Worm (Caenorhabditis elegans) whole organism, L1 larva: ENCODE results near the gene sfxn-1.5.
A peak's percentile ranks its signal among the peaks of the same experiment; 100 is the strongest.

Source experiments
- C16A3.4 ChIP-seq: fragments of 150-350 bp; optimal IDR thresholded peaks from 2 replicates; lab custom pipeline; 2014; ENCODE audit warnings: missing biosample characterization, missing genetic modification characterization
- F16B12.6 ChIP-seq: fragments of 150-350 bp; optimal IDR thresholded peaks from 2 replicates; lab custom pipeline; 2014; ENCODE audit warnings: missing biosample characterization, missing genetic modification characterization
- aha-1 ChIP-seq: fragments of 150-350 bp; optimal IDR thresholded peaks from 2 replicates; lab custom pipeline; 2014; ENCODE audit warnings: missing biosample characterization, missing genetic modification characterization
- alr-1 ChIP-seq: fragments of 200-800 bp; sonication (Bioruptor generic); optimal IDR thresholded peaks from 2 replicates; lab custom pipeline; 2018; ENCODE audit warnings: borderline replicate concordance, mild to moderate bottlenecking, missing genetic modification characterization, missing compliant biosample characterization
- ama-1 ChIP-seq: fragments of 150-350 bp; optimal IDR thresholded peaks from 2 replicates; lab custom pipeline; 2014
- ceh-82 ChIP-seq, 3 experiments: fragments of 150-350 bp in 1 of 3; sonication (generic microtip) in 2 of 3; optimal IDR thresholded peaks; 2 replicates each; lab custom pipeline; 2014 to 2017; ENCODE audit warnings: missing biosample characterization in 3 of 3, missing genetic modification characterization in 3 of 3
- ceh-88 ChIP-seq: fragments of 200-800 bp; sonication (Bioruptor generic); IDR thresholded peaks from 2 replicates; pipeline ENCODE4 v1.3.6; 2022; ENCODE audit warnings: missing genetic modification characterization, missing compliant biosample characterization
- ceh-90 ChIP-seq: sonication (generic microtip); optimal IDR thresholded peaks from 2 replicates; lab custom pipeline; 2016; ENCODE audit warnings: missing genetic modification characterization, missing compliant biosample characterization
- dpl-1 ChIP-seq, 3 experiments: fragments of 150-350 bp in 2 of 3; sonication (generic microtip) in 1 of 3; optimal IDR thresholded peaks; 2 replicates each; lab custom pipeline; 2014 to 2017; ENCODE audit warnings: missing biosample characterization in 3 of 3, missing genetic modification characterization in 3 of 3, missing genetic modification reagents in 3 of 3
- dsc-1 ChIP-seq: sonication (generic microtip); optimal IDR thresholded peaks from 2 replicates; lab custom pipeline; 2016; ENCODE audit warnings: mild to moderate bottlenecking, missing genetic modification characterization, missing compliant biosample characterization
- egl-27 ChIP-seq, 2 experiments: fragments of 150-350 bp in 1 of 2; sonication (generic microtip); optimal IDR thresholded peaks; 3 replicates each; lab custom pipeline; 2017 to 2018; ENCODE audit warnings: missing biosample characterization in 2 of 2, missing genetic modification characterization in 2 of 2, missing genetic modification reagents in 2 of 2
- elt-2 ChIP-seq: sonication (generic microtip); optimal IDR thresholded peaks from 2 replicates; lab custom pipeline; 2016; ENCODE audit warnings: missing genetic modification characterization, mild to moderate bottlenecking, inconsistent platforms, missing compliant biosample characterization, missing genetic modification reagents
- fkh-8 ChIP-seq: sonication (generic microtip); optimal IDR thresholded peaks from 2 replicates; lab custom pipeline; 2016; ENCODE audit warnings: mild to moderate bottlenecking, missing genetic modification characterization, missing compliant biosample characterization
- fos-1 ChIP-seq: fragments of 150-350 bp; optimal IDR thresholded peaks from 2 replicates; lab custom pipeline; 2014; ENCODE audit warnings: missing biosample characterization, missing genetic modification characterization
- grh-1 ChIP-seq: fragments of 200-800 bp; sonication (Bioruptor generic); IDR thresholded peaks from 2 replicates; pipeline ENCODE4 v1.3.6; 2022; ENCODE audit warnings: missing genetic modification reagents, missing genetic modification characterization, missing compliant biosample characterization
- hlh-4 ChIP-seq: sonication (generic microtip); optimal IDR thresholded peaks from 2 replicates; lab custom pipeline; 2016; ENCODE audit warnings: mild to moderate bottlenecking, missing genetic modification characterization, missing compliant biosample characterization
- irx-1 ChIP-seq: sonication (generic microtip); optimal IDR thresholded peaks from 2 replicates; lab custom pipeline; 2016; ENCODE audit warnings: missing genetic modification characterization, missing compliant biosample characterization
- isw-1 ChIP-seq: fragments of 200-800 bp; sonication (Bioruptor generic); IDR thresholded peaks from 2 replicates; pipeline ENCODE4 v1.3.6; 2022; ENCODE audit warnings: missing genetic modification characterization, missing compliant biosample characterization
- jun-1 ChIP-seq: fragments of 150-350 bp; optimal IDR thresholded peaks from 2 replicates; lab custom pipeline; 2014; ENCODE audit warnings: missing biosample characterization, missing genetic modification reagents, missing genetic modification characterization
- lin-14 ChIP-seq: fragments of 200-800 bp; sonication (Bioruptor generic); optimal IDR thresholded peaks from 2 replicates; lab custom pipeline; 2018; ENCODE audit warnings: mild to moderate bottlenecking, missing genetic modification characterization, moderate library complexity, missing compliant biosample characterization
- lin-15B ChIP-seq: fragments of 150-350 bp; sonication (generic microtip); optimal IDR thresholded peaks from 3 replicates; lab custom pipeline; 2014; ENCODE audit warnings: missing biosample characterization, missing genetic modification characterization
- lin-35 ChIP-seq, 2 experiments: fragments of 150-350 bp; optimal IDR thresholded peaks; 2 replicates each; lab custom pipeline; 2014; ENCODE audit warnings: missing biosample characterization in 2 of 2, missing genetic modification characterization in 2 of 2, missing genetic modification reagents in 2 of 2
- lin-39 ChIP-seq: fragments of 150-350 bp; optimal IDR thresholded peaks from 2 replicates; lab custom pipeline; 2014; ENCODE audit warnings: missing biosample characterization, missing genetic modification reagents, missing genetic modification characterization
- lsy-2 ChIP-seq, 2 experiments: fragments of 150-350 bp; optimal IDR thresholded peaks; 2 replicates each; lab custom pipeline; 2014; ENCODE audit warnings: missing biosample characterization in 2 of 2, missing genetic modification characterization in 2 of 2
- mdl-1 ChIP-seq, 2 experiments: fragments of 150-350 bp; optimal IDR thresholded peaks; 2 replicates each; lab custom pipeline; 2014 to 2017; ENCODE audit warnings: missing biosample characterization in 2 of 2, missing genetic modification characterization in 2 of 2, inconsistent platforms in 1 of 2
- mef-2 ChIP-seq: fragments of 150-350 bp; optimal IDR thresholded peaks from 2 replicates; lab custom pipeline; 2014; ENCODE audit warnings: missing biosample characterization, missing genetic modification characterization
- mep-1 ChIP-seq: fragments of 150-350 bp; optimal IDR thresholded peaks from 2 replicates; lab custom pipeline; 2014; ENCODE audit warnings: missing biosample characterization, missing genetic modification characterization
- nhr-12 ChIP-seq: sonication (generic microtip); optimal IDR thresholded peaks from 2 replicates; lab custom pipeline; 2017; ENCODE audit warnings: missing biosample characterization, missing genetic modification characterization
- nhr-19 ChIP-seq: fragments of 200-800 bp; sonication (Bioruptor generic); conservative IDR thresholded peaks from 2 replicates; pipeline ENCODE4 v1.3.6; 2022; ENCODE audit warnings: missing genetic modification characterization, missing compliant biosample characterization
- nhr-20 ChIP-seq: sonication (generic microtip); optimal IDR thresholded peaks from 2 replicates; lab custom pipeline; 2016; ENCODE audit warnings: mild to moderate bottlenecking, missing genetic modification characterization, missing compliant biosample characterization
- nhr-71 ChIP-seq: sonication (generic microtip); optimal IDR thresholded peaks from 2 replicates; lab custom pipeline; 2016; ENCODE audit warnings: mild to moderate bottlenecking, missing genetic modification characterization, moderate library complexity, missing compliant biosample characterization
- nhr-76 ChIP-seq: sonication (generic microtip); optimal IDR thresholded peaks from 2 replicates; lab custom pipeline; 2017; ENCODE audit warnings: missing biosample characterization, missing genetic modification characterization
- nhr-77 ChIP-seq: fragments of 150-350 bp; optimal IDR thresholded peaks from 2 replicates; lab custom pipeline; 2014; ENCODE audit warnings: missing biosample characterization, missing genetic modification characterization
- nhr-84 ChIP-seq: sonication (generic microtip); optimal IDR thresholded peaks from 2 replicates; lab custom pipeline; 2017; ENCODE audit warnings: missing biosample characterization, missing genetic modification characterization
- nhr-85 ChIP-seq: sonication (generic microtip); peaks from one replicate; lab custom pipeline; 2016; ENCODE audit warnings: missing genetic modification characterization, inconsistent platforms, missing compliant biosample characterization
- nhr-90 ChIP-seq: sonication (generic microtip); optimal IDR thresholded peaks from 2 replicates; lab custom pipeline; 2016; ENCODE audit warnings: mild to moderate bottlenecking, missing genetic modification characterization, missing compliant biosample characterization; ENCODE audit not compliant: poor library complexity
- pag-3 ChIP-seq: sonication (generic microtip); optimal IDR thresholded peaks from 2 replicates; lab custom pipeline; 2017; ENCODE audit warnings: missing genetic modification characterization, mild to moderate bottlenecking, missing compliant biosample characterization, antibody characterized with exemption, borderline replicate concordance; ENCODE audit not compliant: insufficient read depth
- rnt-1 ChIP-seq: sonication (generic microtip); optimal IDR thresholded peaks from 2 replicates; lab custom pipeline; 2016; ENCODE audit warnings: mild to moderate bottlenecking, missing genetic modification characterization, moderate library complexity, missing compliant biosample characterization
- skn-1 ChIP-seq: fragments of 150-350 bp; optimal IDR thresholded peaks from 2 replicates; lab custom pipeline; 2014; ENCODE audit warnings: missing biosample characterization, missing genetic modification characterization
- snpc-4 ChIP-seq: fragments of 150-350 bp; optimal IDR thresholded peaks from 2 replicates; lab custom pipeline; 2014; ENCODE audit warnings: missing biosample characterization, missing genetic modification characterization
- snu-23 ChIP-seq: sonication (generic microtip); optimal IDR thresholded peaks from 2 replicates; lab custom pipeline; 2016; ENCODE audit warnings: missing genetic modification characterization, missing compliant biosample characterization
- sptf-1 ChIP-seq: fragments of 150-350 bp; optimal IDR thresholded peaks from 2 replicates; lab custom pipeline; 2014; ENCODE audit warnings: missing biosample characterization, missing genetic modification characterization
- sup-37 ChIP-seq: fragments of 200-800 bp; sonication (Bioruptor generic); optimal IDR thresholded peaks from 2 replicates; lab custom pipeline; 2018; ENCODE audit warnings: mild to moderate bottlenecking, missing genetic modification characterization, missing compliant biosample characterization
- swsn-7 ChIP-seq: sonication (generic microtip); optimal IDR thresholded peaks from 2 replicates; lab custom pipeline; 2016; ENCODE audit warnings: missing genetic modification characterization, missing compliant biosample characterization
- tbx-2 ChIP-seq: sonication (generic microtip); optimal IDR thresholded peaks from 2 replicates; lab custom pipeline; 2016; ENCODE audit warnings: missing genetic modification characterization, missing compliant biosample characterization
- unc-130 ChIP-seq: fragments of 150-350 bp; optimal IDR thresholded peaks from 2 replicates; lab custom pipeline; 2017; ENCODE audit warnings: missing biosample characterization, missing genetic modification characterization, inconsistent platforms
- unc-62 ChIP-seq: fragments of 150-350 bp; optimal IDR thresholded peaks from 2 replicates; lab custom pipeline; 2014; ENCODE audit warnings: missing biosample characterization, missing genetic modification reagents, missing genetic modification characterization
- unc-86 ChIP-seq: sonication (generic microtip); optimal IDR thresholded peaks from 2 replicates; lab custom pipeline; 2016; ENCODE audit warnings: missing genetic modification characterization, missing compliant biosample characterization
- xbp-1 ChIP-seq: sonication (generic microtip); optimal IDR thresholded peaks from 2 replicates; lab custom pipeline; 2016; ENCODE audit warnings: missing genetic modification characterization, missing compliant biosample characterization
- zag-1 ChIP-seq: fragments of 150-350 bp; optimal IDR thresholded peaks from 2 replicates; lab custom pipeline; 2014; ENCODE audit warnings: missing biosample characterization, missing genetic modification characterization
- ztf-11 ChIP-seq, 2 experiments: sonication (generic microtip); optimal IDR thresholded peaks; 2 replicates each; lab custom pipeline; 2016 to 2017; ENCODE audit warnings: missing genetic modification characterization in 2 of 2, missing biosample characterization in 1 of 2, missing compliant biosample characterization in 1 of 2

Gene sfxn-1.5

ce11 chrX:11658331-11658730, 3.1 kb downstream of the sfxn-1.5 start, which contains the start of gene T04F8.3:
T04F8.3 (plus strand) TSS chrX:11658631.
- TF ChIP-seq ceh-88 (GFP tag; lab: Robert Waterston, UW) = no peak
- no peak for TF ChIP-seq nhr-20 (tag; lab: Kevin White, UChicago)
- no peak for TF ChIP-seq ama-1 (lab: Kevin White, UChicago)
- TF ChIP-seq unc-62 (GFP tag; lab: Kevin White, UChicago) = no peak
- no peak for TF ChIP-seq snu-23 (GFP tag; lab: Kevin White, UChicago)
- no peak for TF ChIP-seq fkh-8
- TF ChIP-seq pag-3 = no peak
- TF ChIP-seq grh-1 (GFP tag; lab: Robert Waterston, UW) = no peak
- no peak for TF ChIP-seq egl-27 (tag; optimal IDR thresholded peaks at IDR 0.05; lab: Kevin White, UChicago)
- TF ChIP-seq lsy-2 (tag; optimal IDR thresholded peaks at IDR 0.05; lab: Kevin White, UChicago) = no peak
- TF ChIP-seq nhr-84 (tag; lab: Kevin White, UChicago) = no peak
- TF ChIP-seq lin-39 (tag; lab: Kevin White, UChicago) = no peak
- TF ChIP-seq unc-86 (tag; lab: Kevin White, UChicago) = no peak
- TF ChIP-seq zag-1 (tag; lab: Kevin White, UChicago) = no peak
- no peak for TF ChIP-seq aha-1
- TF ChIP-seq, all 84 proteins: peak for 0

- TF ChIP-seq nhr-12 (tag; lab: Kevin White, UChicago) (no peak), mep-1 (peak; percentile 85), fos-1 (tag; lab: Kevin White, UChicago) (peak; percentile 30), alr-1 (no peak), nhr-19 (GFP tag; lab: Robert Waterston, UW) (peak; percentile 29), tbx-2 (tag; lab: Kevin White, UChicago) (peak; percentile 65), unc-130 (tag; lab: Kevin White, UChicago) (peak; percentile 62), lsy-2 (tag; optimal IDR thresholded peaks at IDR 0.05; lab: Kevin White, UChicago) (peak; percentile 41 to 70), dsc-1 (peak; percentile 57), mdl-1 (tag; optimal IDR thresholded peaks at IDR 0.05; lab: Kevin White, UChicago) (peak in 1 of 2 experiments; percentile 58), elt-2 (tag; lab: Kevin White, UChicago) (peak; percentile 28), lin-15B (tag; lab: Kevin White, UChicago) (peak; percentile 32), skn-1 (tag; lab: Kevin White, UChicago) (peak; percentile 50), nhr-85 (peak; percentile 79), sup-37 (no peak), rnt-1 (tag; lab: Kevin White, UChicago) (peak; percentile 52), nhr-71 (tag; lab: Kevin White, UChicago) (peak; percentile 72), hlh-4 (no peak), ceh-90 (tag; lab: Kevin White, UChicago) (no peak), jun-1 (tag; lab: Kevin White, UChicago) (peak; percentile 51), snu-23 (GFP tag; lab: Kevin White, UChicago) (peak; percentile 76), xbp-1 (peak; percentile 55), nhr-90 (tag; lab: Kevin White, UChicago) (peak; percentile 24), irx-1 (tag; lab: Kevin White, UChicago) (no peak), lin-14 (GFP tag; lab: Kevin White, UChicago) (peak; percentile 80), C16A3.4 (peak; percentile 88), ceh-82 (tag; optimal IDR thresholded peaks at IDR 0.05; lab: Kevin White, UChicago) (peak in 1 of 3 experiments; percentile 40), swsn-7 (peak; percentile 65), isw-1 (peak; percentile 17; the same call in 1 of the 2 replicates), nhr-76 (tag; lab: Kevin White, UChicago) (no peak), unc-86 (tag; lab: Kevin White, UChicago) (no peak), ztf-11 (tag; optimal IDR thresholded peaks at IDR 0.05; lab: Kevin White, UChicago) (no peak), mef-2 (tag; lab: Kevin White, UChicago) (no peak), F16B12.6 (peak; percentile 26), sptf-1 (tag; lab: Kevin White, UChicago) (no peak), lin-35 (GFP tag; optimal IDR thresholded peaks at IDR 0.05; lab: Kevin White, UChicago) (peak; percentile 54 to 59), nhr-20 (tag; lab: Kevin White, UChicago) (peak; percentile 82), dpl-1 (GFP tag; optimal IDR thresholded peaks at IDR 0.05; lab: Kevin White, UChicago) (peak; percentile 6 to 40 (median 11)), nhr-77 (tag; lab: Kevin White, UChicago) (peak; percentile 32), snpc-4 (no peak)
Measured at ce11 chrX:11656519-11657006, 4.9 kb downstream of the sfxn-1.5 start, which contains the start of gene T04F8.2. T04F8.2 (minus strand) TSS chrX:11656569.
